Fruit fly (Drosophila melanogaster): ENCODE data around the gene CG7208.
A peak's percentile ranks its signal among the peaks of the same experiment; 100 is the strongest.

The CG7208 gene

dm6 chr3R:18226043-18226808, 40.7 kb upstream of the CG7208 start, which contains the start of the genes CG7168 and Mdh2 (continued):
- TF ChIP-seq CG9932 (GFP tag; IDR thresholded peaks at IDR 0.05) (no peak), dpn (GFP tag; optimal IDR thresholded peaks at IDR 0.05) (no peak), YL-1 (GFP tag; optimal IDR thresholded peaks at IDR 0.05) (peak; percentile 0), Dbx (GFP tag; IDR thresholded peaks at IDR 0.05) (no peak), toy (GFP tag; IDR thresholded peaks at IDR 0.05) (no peak), stc (GFP tag; IDR thresholded peaks at IDR 0.05) (no peak), CG13287 (GFP tag; IDR thresholded peaks at IDR 0.05; ENCODE audit: partially characterized antibody) (peak; percentile 87), CG30403 (GFP tag; optimal IDR thresholded peaks at IDR 0.05) (peak; percentile 7), CG31388 (GFP tag; optimal IDR thresholded peaks at IDR 0.05) (no peak), btn (GFP tag; optimal IDR thresholded peaks at IDR 0.05) (no peak), Doc3 (GFP tag; IDR thresholded peaks at IDR 0.05; ENCODE audit: partially characterized antibody) (peak; percentile 84), Ravus (GFP tag; IDR thresholded peaks at IDR 0.05) (no peak), CG12219 (GFP tag; optimal IDR thresholded peaks at IDR 0.05) (no peak), ap (GFP tag; IDR thresholded peaks at IDR 0.05) (no peak), NC2β (GFP tag; optimal IDR thresholded peaks at IDR 0.05) (peak; percentile 16), Hmx (GFP tag; optimal IDR thresholded peaks at IDR 0.05) (no peak), CG11504 (tag; optimal IDR thresholded peaks at IDR 0.05) (peak; percentile 2), Sox102F (GFP tag; optimal IDR thresholded peaks at IDR 0.05) (no peak), ro (GFP tag; IDR thresholded peaks at IDR 0.05) (no peak), exex (tag; optimal IDR thresholded peaks at IDR 0.05) (no peak), CG4328 (GFP tag; optimal IDR thresholded peaks at IDR 0.05) (no peak), sr (GFP tag; IDR thresholded peaks at IDR 0.05) (no peak), CG34224 (GFP tag; IDR thresholded peaks at IDR 0.05; ENCODE audit: partially characterized antibody) (peak; percentile 79), Pdp1 (GFP tag; optimal IDR thresholded peaks at IDR 0.05) (peak in 1 of 2 experiments; percentile 96), tna (GFP tag; IDR thresholded peaks at IDR 0.05; ENCODE audit: partially characterized antibody) (peak; percentile 67), HmgD (GFP tag; optimal IDR thresholded peaks at IDR 0.05) (peak; percentile 2), CG10267 (tag; optimal IDR thresholded peaks at IDR 0.05) (peak; percentile 16), lab (GFP tag; optimal IDR thresholded peaks at IDR 0.05) (peak; percentile 40), Dek (tag; optimal IDR thresholded peaks at IDR 0.05) (no peak), sug (tag; optimal IDR thresholded peaks at IDR 0.05) (peak; percentile 25), unc-4 (GFP tag; IDR thresholded peaks at IDR 0.05; ENCODE audit: partially characterized antibody) (peak; percentile 82), zen2 (GFP tag; IDR thresholded peaks at IDR 0.05; ENCODE audit: partially characterized antibody) (peak; percentile 67; the same call in 2 of the 3 replicates), Sin3A (optimal IDR thresholded peaks at IDR 0.05) (peak; percentile 60), zfh1 (GFP tag; IDR thresholded peaks at IDR 0.05) (0 out of 3 replicates have a peak, but pooled peaks have one; percentile 17), ken (GFP tag; IDR thresholded peaks at IDR 0.05) (no peak), Poxn (GFP tag; IDR thresholded peaks at IDR 0.05) (no peak), Fer2 (tag; optimal IDR thresholded peaks at IDR 0.05) (no peak), pan (optimal IDR thresholded peaks at IDR 0.05) (no peak), pan (GFP tag; optimal IDR thresholded peaks at IDR 0.05 in 1 of 2, IDR thresholded peaks at IDR 0.05 in 1 of 2) (peak in 1 of 2 experiments; percentile 18), Hsf (GFP tag; optimal IDR thresholded peaks at IDR 0.05) (no peak), dimm (GFP tag; IDR thresholded peaks at IDR 0.05) (no peak), NK7.1 (GFP tag; optimal IDR thresholded peaks at IDR 0.05) (no peak), CG2116 (GFP tag; optimal IDR thresholded peaks at IDR 0.05) (peak; percentile 98), peb (GFP tag; IDR thresholded peaks at IDR 0.05) (no peak), zf30C (GFP tag; optimal IDR thresholded peaks at IDR 0.05) (no peak), lilli (GFP tag; optimal IDR thresholded peaks at IDR 0.05) (peak; percentile 32), CG17328 (GFP tag; IDR thresholded peaks at IDR 0.05) (no peak), sqz (GFP tag; optimal IDR thresholded peaks at IDR 0.05) (no peak), cwo (GFP tag; optimal IDR thresholded peaks at IDR 0.05) (no peak), pnt (GFP tag; optimal IDR thresholded peaks at IDR 0.05) (no peak)
